Fruit fly (Drosophila melanogaster): ENCODE data around the gene CG5934.

DNA sequence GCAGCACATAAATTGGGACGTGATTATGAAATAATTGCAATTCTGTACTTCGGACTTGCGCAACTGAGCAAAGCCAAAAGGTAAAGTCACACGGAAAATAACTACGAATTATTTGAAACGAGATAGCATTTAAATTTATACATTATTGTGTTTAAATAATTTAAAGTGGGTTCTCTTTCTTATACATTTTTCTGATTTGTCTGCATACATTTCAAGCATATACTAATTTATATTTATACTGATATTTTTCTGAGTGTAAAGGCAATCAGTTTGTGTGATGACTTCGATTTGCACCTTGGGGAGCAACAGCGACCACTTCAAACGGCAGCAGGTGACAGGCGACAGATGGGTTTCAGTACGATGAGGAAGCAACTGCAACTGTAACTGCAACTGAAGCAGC, 48.0 kb upstream of the CG5934 start:
- no peak for TF ChIP-seq CG8478 (optimal IDR thresholded peaks at IDR 0.05)
- no peak for TF ChIP-seq EcR (GFP tag; optimal IDR thresholded peaks at IDR 0.05)
- no peak for TF ChIP-seq psq (optimal IDR thresholded peaks at IDR 0.05)
- TF ChIP-seq pan (optimal IDR thresholded peaks at IDR 0.05) = no peak
- TF ChIP-seq usp (GFP tag; optimal IDR thresholded peaks at IDR 0.05) = no peak
- peak; percentile 1 for TF ChIP-seq Dll (optimal IDR thresholded peaks at IDR 0.05)

Measured in whole organism.